Fruit fly (Drosophila melanogaster) whole organism, embryonic: ENCODE results near the gene CG13032.

Source experiments
- Adf1 ChIP-seq: fragments of 200-800 bp; sonication (Bioruptor generic); IDR thresholded peaks from 2 replicates; pipeline ENCODE4 v1.3.6; 2022; ENCODE audit warnings: missing biosample characterization, missing genetic modification characterization
- Blimp-1 ChIP-seq: fragments of 200-800 bp; sonication (Bioruptor generic); optimal IDR thresholded peaks from 3 replicates; lab custom pipeline; 2018; ENCODE audit warnings: missing biosample characterization, missing genetic modification characterization, mild to moderate bottlenecking, moderate library complexity, missing genetic modification reagents
- C15 ChIP-seq: fragments of 200-800 bp; sonication (Bioruptor generic); IDR thresholded peaks from 3 replicates; pipeline ENCODE4 v1.3.6; 2022; ENCODE audit warnings: missing biosample characterization, missing genetic modification characterization
- CG10366 ChIP-seq: fragments of 200-800 bp; sonication (Bioruptor generic); IDR thresholded peaks from 2 replicates; pipeline ENCODE4 v1.3.6; 2022; ENCODE audit warnings: missing biosample characterization, missing genetic modification characterization
- CG11085 ChIP-seq: fragments of 200-800 bp; sonication (Bioruptor generic); IDR thresholded peaks from 2 replicates; pipeline ENCODE4 v1.3.6; 2022; ENCODE audit warnings: missing biosample characterization, missing genetic modification characterization
- CG11398 ChIP-seq: fragments of 200-800 bp; sonication (Bioruptor generic); optimal IDR thresholded peaks from 2 replicates; lab custom pipeline; 2016; ENCODE audit warnings: missing biosample characterization, missing genetic modification characterization
- CG11695 ChIP-seq: fragments of 200-800 bp; sonication (Bioruptor generic); IDR thresholded peaks from 3 replicates; pipeline ENCODE4 v1.3.6; 2022; ENCODE audit warnings: missing biosample characterization, missing genetic modification characterization
- CG13894 ChIP-seq: fragments of 200-800 bp; sonication (Bioruptor generic); optimal IDR thresholded peaks from 3 replicates; lab custom pipeline; 2018; ENCODE audit warnings: missing biosample characterization, mild to moderate bottlenecking, missing genetic modification characterization, moderate library complexity
- CG1529 ChIP-seq: fragments of 200-800 bp; sonication (Bioruptor generic); optimal IDR thresholded peaks from 3 replicates; lab custom pipeline; 2018; ENCODE audit warnings: missing biosample characterization, missing genetic modification characterization
- CG15514 ChIP-seq: fragments of 200-800 bp; sonication (Bioruptor generic); optimal IDR thresholded peaks from 3 replicates; lab custom pipeline; 2017; ENCODE audit warnings: missing biosample characterization, missing genetic modification characterization, mild to moderate bottlenecking, moderate library complexity, missing genetic modification reagents
- CG17829 ChIP-seq: fragments of 200-800 bp; optimal IDR thresholded peaks from 2 replicates; lab custom pipeline; 2019; ENCODE audit warnings: missing biosample characterization, mild to moderate bottlenecking, missing genetic modification characterization, moderate library complexity
- CG2199 ChIP-seq: fragments of 200-800 bp; sonication (Bioruptor generic); IDR thresholded peaks from 3 replicates; pipeline ENCODE4 v1.3.6; 2022; ENCODE audit warnings: missing biosample characterization, missing genetic modification characterization
- CG4282 ChIP-seq: fragments of 200-800 bp; sonication (Bioruptor generic); optimal IDR thresholded peaks from 2 replicates; lab custom pipeline; 2016; ENCODE audit warnings: missing biosample characterization, missing genetic modification characterization
- CG6683 ChIP-seq: fragments of 200-800 bp; sonication (Bioruptor generic); optimal IDR thresholded peaks from 2 replicates; lab custom pipeline; 2017; ENCODE audit warnings: missing biosample characterization, mild to moderate bottlenecking, missing genetic modification characterization, missing genetic modification reagents
- CG6689 ChIP-seq: fragments of 200-800 bp; sonication (Bioruptor generic); IDR thresholded peaks from 2 replicates; pipeline ENCODE4 v1.3.6; 2022; ENCODE audit warnings: missing biosample characterization, missing genetic modification characterization
- CG6791 ChIP-seq: fragments of 200-800 bp; sonication (Bioruptor generic); IDR thresholded peaks from 3 replicates; pipeline ENCODE4 v1.3.6; 2022; ENCODE audit warnings: missing biosample characterization, missing genetic modification characterization; ENCODE audit not compliant: partially characterized antibody
- CG7987 ChIP-seq: fragments of 200-800 bp; sonication (Bioruptor generic); optimal IDR thresholded peaks from 2 replicates; lab custom pipeline; 2018; ENCODE audit warnings: missing biosample characterization, mild to moderate bottlenecking, missing genetic modification characterization, moderate library complexity
- CG9727 ChIP-seq: fragments of 200-800 bp; sonication (Bioruptor generic); optimal IDR thresholded peaks from 3 replicates; lab custom pipeline; 2017; ENCODE audit warnings: missing biosample characterization, mild to moderate bottlenecking, missing genetic modification characterization
- Doc3 ChIP-seq: fragments of 200-800 bp; sonication (Bioruptor generic); IDR thresholded peaks from 3 replicates; pipeline ENCODE4 v1.3.6; 2022; ENCODE audit warnings: missing biosample characterization, missing genetic modification characterization; ENCODE audit not compliant: partially characterized antibody
- Max ChIP-seq: fragments of 200-800 bp; sonication (Bioruptor generic); optimal IDR thresholded peaks from 2 replicates; lab custom pipeline; 2016; ENCODE audit warnings: missing biosample characterization, mild to moderate bottlenecking, missing genetic modification characterization
- Neu2 ChIP-seq: fragments of 200-800 bp; sonication (Bioruptor generic); optimal IDR thresholded peaks from 3 replicates; lab custom pipeline; 2016; ENCODE audit warnings: missing biosample characterization, missing genetic modification characterization, borderline replicate concordance
- Sox100B ChIP-seq: fragments of 200-800 bp; sonication (Bioruptor generic); optimal IDR thresholded peaks from 3 replicates; lab custom pipeline; 2018; ENCODE audit warnings: missing biosample characterization, mild to moderate bottlenecking, missing genetic modification characterization
- Ssrp ChIP-seq: fragments of 200-800 bp; sonication (Bioruptor generic); optimal IDR thresholded peaks from 2 replicates; lab custom pipeline; 2018; ENCODE audit warnings: missing biosample characterization, mild to moderate bottlenecking, missing genetic modification characterization, moderate library complexity
- Tbp ChIP-seq: fragments of >200 bp; optimal IDR thresholded peaks from 2 replicates; lab custom pipeline; 2018; ENCODE audit warnings: missing biosample characterization, missing genetic modification characterization
- chn ChIP-seq: fragments of 200-800 bp; sonication (Bioruptor generic); optimal IDR thresholded peaks from 2 replicates; lab custom pipeline; 2016; ENCODE audit warnings: missing biosample characterization, missing genetic modification characterization
- dan ChIP-seq: fragments of 200-800 bp; sonication (Bioruptor generic); IDR thresholded peaks from 2 replicates; pipeline ENCODE4 v1.3.6; 2022; ENCODE audit warnings: missing biosample characterization, missing genetic modification characterization
- dmrt11E ChIP-seq: fragments of 200-800 bp; sonication (Bioruptor generic); optimal IDR thresholded peaks from 3 replicates; lab custom pipeline; 2018; ENCODE audit warnings: missing biosample characterization, mild to moderate bottlenecking, missing genetic modification characterization, moderate library complexity
- eyg ChIP-seq: fragments of 200-800 bp; sonication (Bioruptor generic); optimal IDR thresholded peaks from 3 replicates; lab custom pipeline; 2016; ENCODE audit warnings: missing biosample characterization, missing genetic modification characterization
- fd3F ChIP-seq: fragments of 200-800 bp; sonication (Bioruptor generic); optimal IDR thresholded peaks from 2 replicates; lab custom pipeline; 2018; ENCODE audit warnings: missing biosample characterization, mild to moderate bottlenecking, missing genetic modification characterization, moderate library complexity
- gce ChIP-seq: fragments of 200-800 bp; sonication (Bioruptor generic); IDR thresholded peaks from 3 replicates; pipeline ENCODE4 v1.3.6; 2022; ENCODE audit warnings: missing biosample characterization, missing genetic modification characterization
- grn ChIP-seq: fragments of 200-800 bp; sonication (Bioruptor generic); optimal IDR thresholded peaks from 3 replicates; lab custom pipeline; 2017; ENCODE audit warnings: missing biosample characterization, missing genetic modification characterization
- gsb ChIP-seq: fragments of 200-800 bp; sonication (Bioruptor generic); IDR thresholded peaks from 2 replicates; pipeline ENCODE4 v1.3.6; 2022; ENCODE audit warnings: missing biosample characterization, missing genetic modification characterization
- ind ChIP-seq: fragments of 200-800 bp; sonication (Bioruptor generic); optimal IDR thresholded peaks from 3 replicates; lab custom pipeline; 2016; ENCODE audit warnings: missing biosample characterization, missing genetic modification characterization
- jing ChIP-seq: fragments of 200-800 bp; sonication (Bioruptor generic); optimal IDR thresholded peaks from 2 replicates; lab custom pipeline; 2018; ENCODE audit warnings: missing biosample characterization, mild to moderate bottlenecking, missing genetic modification characterization
- kay ChIP-seq: fragments of 200-800 bp; sonication (Bioruptor generic); optimal IDR thresholded peaks from 2 replicates; lab custom pipeline; 2016; ENCODE audit warnings: missing biosample characterization, missing genetic modification characterization
- lab ChIP-seq: fragments of 200-800 bp; sonication (Bioruptor generic); optimal IDR thresholded peaks from 3 replicates; lab custom pipeline; 2017; ENCODE audit warnings: missing biosample characterization, missing genetic modification characterization, mild to moderate bottlenecking, moderate library complexity, missing genetic modification reagents
- lbe ChIP-seq: fragments of 200-800 bp; sonication (Bioruptor generic); optimal IDR thresholded peaks from 2 replicates; lab custom pipeline; 2016; ENCODE audit warnings: missing biosample characterization, mild to moderate bottlenecking, missing genetic modification characterization
- mirr ChIP-seq: fragments of 200-800 bp; sonication (Bioruptor generic); optimal IDR thresholded peaks from 3 replicates; lab custom pipeline; 2018; ENCODE audit warnings: missing biosample characterization, mild to moderate bottlenecking, missing genetic modification characterization
- mld ChIP-seq: fragments of 200-800 bp; sonication (Bioruptor generic); IDR thresholded peaks from 3 replicates; pipeline ENCODE4 v1.3.6; 2022; ENCODE audit warnings: missing biosample characterization, missing genetic modification characterization; ENCODE audit not compliant: partially characterized antibody
- nerfin-2 ChIP-seq: fragments of 200-800 bp; sonication (Bioruptor generic); IDR thresholded peaks from 2 replicates; pipeline ENCODE4 v1.3.6; 2022; ENCODE audit warnings: missing biosample characterization, missing genetic modification characterization; ENCODE audit not compliant: partially characterized antibody
- nom ChIP-seq: fragments of 200-800 bp; sonication (Bioruptor generic); optimal IDR thresholded peaks from 2 replicates; lab custom pipeline; 2017; ENCODE audit warnings: missing biosample characterization, missing genetic modification characterization, mild to moderate bottlenecking, moderate library complexity, missing genetic modification reagents
- pros ChIP-seq: fragments of 200-800 bp; sonication (Bioruptor generic); optimal IDR thresholded peaks from 3 replicates; lab custom pipeline; 2019; ENCODE audit warnings: missing biosample characterization, mild to moderate bottlenecking, missing genetic modification characterization, moderate library complexity
- run ChIP-seq: fragments of 200-800 bp; sonication (Bioruptor generic); optimal IDR thresholded peaks from 3 replicates; lab custom pipeline; 2018; ENCODE audit warnings: missing biosample characterization, mild to moderate bottlenecking, missing genetic modification characterization
- seq ChIP-seq: fragments of 200-800 bp; sonication (Bioruptor generic); IDR thresholded peaks from 2 replicates; pipeline ENCODE4 v1.3.6; 2022; ENCODE audit warnings: missing biosample characterization, missing genetic modification characterization
- sob ChIP-seq: fragments of 200-800 bp; sonication (Bioruptor generic); IDR thresholded peaks from 2 replicates; pipeline ENCODE4 v1.3.6; 2022; ENCODE audit warnings: missing biosample characterization, missing genetic modification characterization
- tap ChIP-seq: fragments of 200-800 bp; optimal IDR thresholded peaks from 3 replicates; lab custom pipeline; 2019; ENCODE audit warnings: missing biosample characterization, mild to moderate bottlenecking, missing genetic modification characterization, moderate library complexity
- tin ChIP-seq: fragments of 200-800 bp; sonication (Bioruptor generic); optimal IDR thresholded peaks from 3 replicates; lab custom pipeline; 2016; ENCODE audit warnings: missing biosample characterization, missing genetic modification characterization
- vfl ChIP-seq: fragments of 200-800 bp; sonication (Bioruptor generic); optimal IDR thresholded peaks from 2 replicates; lab custom pipeline; 2016; ENCODE audit warnings: missing biosample characterization, missing genetic modification characterization
- vvl ChIP-seq: fragments of 200-800 bp; sonication (Bioruptor generic); IDR thresholded peaks from 2 replicates; pipeline ENCODE4 v1.3.6; 2022; ENCODE audit warnings: missing biosample characterization, missing genetic modification characterization

CG13032 gene

dm6 chr3L:16699292-16700026 is 25.7 kb downstream of the CG13032 start (continued):
- TF ChIP-seq Neu2 (GFP tag; lab: Kevin White, UChicago) (no peak), CG6683 (GFP tag; lab: Kevin White, UChicago) (no peak), Blimp-1 (GFP tag; lab: Kevin White, UChicago) (peak; percentile 65), seq (no peak), lab (GFP tag; lab: Kevin White, UChicago) (peak; percentile 25), Tbp (no peak), CG17829 (tag; lab: Kevin White, UChicago) (no peak), Max (no peak), jing (no peak), CG11085 (GFP tag; lab: Robert Waterston, UW) (no peak), run (no peak), Doc3 (no peak), CG1529 (GFP tag; lab: Kevin White, UChicago) (peak; percentile 18), kay (GFP tag; lab: Kevin White, UChicago) (no peak), vvl (GFP tag; lab: Robert Waterston, UW) (0 out of 2 replicates have a peak, but pooled peaks have one; percentile 7), dmrt11E (tag; lab: Kevin White, UChicago) (no peak), fd3F (GFP tag; lab: Kevin White, UChicago) (no peak), eyg (GFP tag; lab: Kevin White, UChicago) (no peak), CG7987 (GFP tag; lab: Kevin White, UChicago) (no peak), gce (no peak), Ssrp (tag; lab: Kevin White, UChicago) (no peak), CG9727 (GFP tag; lab: Kevin White, UChicago) (no peak), pros (GFP tag; lab: Kevin White, UChicago) (no peak), sob (GFP tag; lab: Robert Waterston, UW) (no peak), chn (GFP tag; lab: Kevin White, UChicago) (no peak), CG11398 (no peak), C15 (no peak), nom (GFP tag; lab: Kevin White, UChicago) (no peak), CG4282 (no peak), lbe (GFP tag; lab: Kevin White, UChicago) (no peak), CG10366 (GFP tag; lab: Robert Waterston, UW) (no peak), mld (GFP tag; lab: Robert Waterston, UW) (no peak), mirr (GFP tag; lab: Kevin White, UChicago) (no peak), ind (GFP tag; lab: Kevin White, UChicago) (no peak), nerfin-2 (GFP tag; lab: Robert Waterston, UW) (no peak), grn (GFP tag; lab: Kevin White, UChicago) (peak; percentile 48), CG11695 (GFP tag; lab: Robert Waterston, UW) (no peak), CG6689 (0 out of 2 replicates have a peak, but pooled peaks have one; percentile 11), Sox100B (GFP tag; lab: Kevin White, UChicago) (peak; percentile 11), CG13894 (no peak), Adf1 (GFP tag; lab: Robert Waterston, UW) (no peak), tap (no peak), CG2199 (GFP tag; lab: Robert Waterston, UW) (no peak), vfl (GFP tag; lab: Kevin White, UChicago) (no peak), CG6791 (GFP tag; lab: Robert Waterston, UW) (no peak), dan (GFP tag; lab: Robert Waterston, UW) (no peak), gsb (GFP tag; lab: Robert Waterston, UW) (no peak), tin (GFP tag; lab: Kevin White, UChicago) (no peak), CG15514 (no peak)
